Worm (Caenorhabditis elegans): Measurements from ENCODE around the gene C56G2.9.

- TF ChIP-seq ceh-16 (tag; optimal IDR thresholded peaks at IDR 0.05) (no peak), lin-39 (tag; optimal IDR thresholded peaks at IDR 0.05) (peak; percentile 84), ceh-82 (tag; optimal IDR thresholded peaks at IDR 0.05) (no peak), nhr-237 (tag; optimal IDR thresholded peaks at IDR 0.05) (no peak), pha-4 (tag; optimal IDR thresholded peaks at IDR 0.05) (peak; percentile 94), sea-2 (GFP tag; optimal IDR thresholded peaks at IDR 0.05) (no peak), ceh-9 (tag; optimal IDR thresholded peaks at IDR 0.05) (no peak)
These were observed 31.9 kb upstream of the C56G2.9 start, which contains the start of the genes rps-13 and nfx-1 for ce11 chrIII:6374947-6375415.
